Worm (Caenorhabditis elegans): ENCODE results near the gene K08F8.7.

- no peak for TF ChIP-seq gmeb-2 (tag; optimal IDR thresholded peaks at IDR 0.05)
- TF ChIP-seq pat-9 (tag; optimal IDR thresholded peaks at IDR 0.05): no peak
- TF ChIP-seq Y22D7AL.16 (tag; optimal IDR thresholded peaks at IDR 0.05): no peak
- no peak for TF ChIP-seq dmd-4 (tag; optimal IDR thresholded peaks at IDR 0.05; ENCODE audit: borderline replicate concordance)
- no peak for TF ChIP-seq eyg-1 (tag; optimal IDR thresholded peaks at IDR 0.05)
- TF ChIP-seq elt-2 (tag; optimal IDR thresholded peaks at IDR 0.05): no peak
- TF ChIP-seq ets-4 (tag; optimal IDR thresholded peaks at IDR 0.05): no peak
- no peak for TF ChIP-seq pqm-1 (tag; optimal IDR thresholded peaks at IDR 0.05)
- TF ChIP-seq fkh-10 (GFP tag; optimal IDR thresholded peaks at IDR 0.05): no peak
Measured at ce11 chrII:8717579-8717978, 37.6 kb downstream of the K08F8.7 start.

All from whole organism, late embryonic.